Worm (Caenorhabditis elegans) whole organism, L3 larva: ENCODE results near the gene K03H1.12.

Experiments
- R02D3.7 ChIP-seq: fragments of 150-350 bp; optimal IDR thresholded peaks from 2 replicates; lab custom pipeline; 2014; ENCODE audit warnings: missing biosample characterization, missing genetic modification characterization
- ZK546.5 ChIP-seq: sonication (generic microtip); optimal IDR thresholded peaks from 2 replicates; lab custom pipeline; 2017; ENCODE audit warnings: missing biosample characterization, missing genetic modification characterization
- aly-2 ChIP-seq: fragments of 150-350 bp; optimal IDR thresholded peaks from 2 replicates; lab custom pipeline; 2014; ENCODE audit warnings: missing biosample characterization, missing genetic modification characterization
- ama-1 ChIP-seq: fragments of 150-350 bp; optimal IDR thresholded peaks from 2 replicates; lab custom pipeline; 2018
- ceh-16 ChIP-seq: sonication (generic microtip); optimal IDR thresholded peaks from 2 replicates; lab custom pipeline; 2017; ENCODE audit warnings: missing biosample characterization, missing genetic modification characterization
- ceh-28 ChIP-seq: fragments of 150-350 bp; optimal IDR thresholded peaks from 2 replicates; lab custom pipeline; 2014; ENCODE audit warnings: missing biosample characterization, missing genetic modification reagents, missing genetic modification characterization
- ceh-9 ChIP-seq: sonication (generic microtip); optimal IDR thresholded peaks from 2 replicates; lab custom pipeline; 2018; ENCODE audit warnings: missing biosample characterization, missing genetic modification characterization
- daf-12 ChIP-seq: fragments of 150-350 bp; optimal IDR thresholded peaks from 2 replicates; lab custom pipeline; 2014; ENCODE audit warnings: missing biosample characterization, missing genetic modification reagents, missing genetic modification characterization
- egl-27 ChIP-seq: sonication (generic microtip); optimal IDR thresholded peaks from 4 replicates; lab custom pipeline; 2017; ENCODE audit warnings: missing biosample characterization, missing genetic modification reagents, missing genetic modification characterization
- egl-5 ChIP-seq: fragments of 150-350 bp; optimal IDR thresholded peaks from 2 replicates; lab custom pipeline; 2017; ENCODE audit warnings: missing biosample characterization, missing genetic modification reagents, missing genetic modification characterization, inconsistent platforms
- elt-1 ChIP-seq: fragments of 150-350 bp; optimal IDR thresholded peaks from 2 replicates; lab custom pipeline; 2014; ENCODE audit warnings: missing biosample characterization, missing genetic modification characterization
- elt-2 ChIP-seq: sonication (generic microtip); optimal IDR thresholded peaks from 2 replicates; lab custom pipeline; 2016; ENCODE audit warnings: missing genetic modification reagents, mild to moderate bottlenecking, missing genetic modification characterization, missing compliant biosample characterization
- elt-3 ChIP-seq, 3 experiments: fragments of 150-350 bp in 1 of 3; sonication (generic microtip) in 2 of 3; optimal IDR thresholded peaks; 2 replicates in 2 of 3; 4 replicates in 1 of 3; lab custom pipeline; 2014 to 2017; ENCODE audit warnings: missing biosample characterization in 3 of 3, missing genetic modification characterization in 3 of 3
- eor-1 ChIP-seq, 2 experiments: fragments of 150-350 bp; optimal IDR thresholded peaks; 2 replicates each; lab custom pipeline; 2014 to 2018; ENCODE audit warnings: missing biosample characterization in 2 of 2, missing genetic modification characterization in 2 of 2
- fkh-10 ChIP-seq: sonication (generic microtip); optimal IDR thresholded peaks from 2 replicates; lab custom pipeline; 2017; ENCODE audit warnings: missing biosample characterization, missing genetic modification reagents, missing genetic modification characterization
- fkh-2 ChIP-seq: fragments of 150-350 bp; optimal IDR thresholded peaks from 2 replicates; lab custom pipeline; 2014; ENCODE audit warnings: missing biosample characterization, missing genetic modification reagents, missing genetic modification characterization
- fos-1 ChIP-seq: fragments of 150-350 bp; optimal IDR thresholded peaks from 2 replicates; lab custom pipeline; 2014; ENCODE audit warnings: missing biosample characterization, missing genetic modification characterization
- hmg-11 ChIP-seq: sonication (generic microtip); optimal IDR thresholded peaks from 2 replicates; lab custom pipeline; 2016; ENCODE audit warnings: missing genetic modification characterization, missing compliant biosample characterization
- lin-39 ChIP-seq: fragments of 150-350 bp; optimal IDR thresholded peaks from 2 replicates; lab custom pipeline; 2018; ENCODE audit warnings: missing biosample characterization, missing genetic modification reagents, missing genetic modification characterization
- lsy-12 ChIP-seq: sonication (generic microtip); optimal IDR thresholded peaks from 2 replicates; lab custom pipeline; 2016; ENCODE audit warnings: mild to moderate bottlenecking, missing genetic modification characterization, missing compliant biosample characterization
- mdl-1 ChIP-seq: fragments of 150-350 bp; optimal IDR thresholded peaks from 2 replicates; lab custom pipeline; 2014; ENCODE audit warnings: missing biosample characterization, missing genetic modification characterization
- mml-1 ChIP-seq: fragments of 150-350 bp; sonication (generic microtip); optimal IDR thresholded peaks from 3 replicates; lab custom pipeline; 2014; ENCODE audit warnings: missing biosample characterization, missing genetic modification characterization
- nhr-11 ChIP-seq: fragments of 150-350 bp; optimal IDR thresholded peaks from 2 replicates; lab custom pipeline; 2014; ENCODE audit warnings: missing biosample characterization, missing genetic modification characterization
- nhr-23 ChIP-seq: fragments of 150-350 bp; optimal IDR thresholded peaks from 2 replicates; lab custom pipeline; 2014; ENCODE audit warnings: missing biosample characterization, missing genetic modification reagents, missing genetic modification characterization
- nhr-237 ChIP-seq: fragments of 150-350 bp; optimal IDR thresholded peaks from 2 replicates; lab custom pipeline; 2014; ENCODE audit warnings: missing biosample characterization, missing genetic modification characterization
- nhr-25 ChIP-seq: sonication (generic microtip); optimal IDR thresholded peaks from 2 replicates; lab custom pipeline; 2017; ENCODE audit warnings: missing biosample characterization, missing genetic modification characterization
- nhr-28 ChIP-seq: fragments of 150-350 bp; optimal IDR thresholded peaks from 2 replicates; lab custom pipeline; 2014; ENCODE audit warnings: missing biosample characterization, missing genetic modification characterization
- nhr-43 ChIP-seq: sonication (generic microtip); optimal IDR thresholded peaks from 2 replicates; lab custom pipeline; 2016; ENCODE audit warnings: mild to moderate bottlenecking, missing genetic modification characterization, missing compliant biosample characterization; ENCODE audit not compliant: poor library complexity, severe bottlenecking
- nhr-77 ChIP-seq: fragments of 150-350 bp; optimal IDR thresholded peaks from 2 replicates; lab custom pipeline; 2014; ENCODE audit warnings: missing biosample characterization, missing genetic modification characterization
- pha-4 ChIP-seq: fragments of 150-350 bp; optimal IDR thresholded peaks from 2 replicates; lab custom pipeline; 2014; ENCODE audit warnings: missing biosample characterization, missing genetic modification reagents, missing genetic modification characterization
- pqm-1 ChIP-seq: fragments of 150-350 bp; optimal IDR thresholded peaks from 2 replicates; lab custom pipeline; 2017; ENCODE audit warnings: missing biosample characterization, missing genetic modification characterization, inconsistent platforms
- sea-2 ChIP-seq: fragments of 150-350 bp; sonication (generic microtip); optimal IDR thresholded peaks from 4 replicates; lab custom pipeline; 2014; ENCODE audit warnings: missing biosample characterization, missing genetic modification reagents, missing genetic modification characterization
- snpc-4 ChIP-seq: fragments of 150-350 bp; optimal IDR thresholded peaks from 2 replicates; lab custom pipeline; 2014; ENCODE audit warnings: missing biosample characterization, missing genetic modification characterization
- zag-1 ChIP-seq: fragments of 150-350 bp; optimal IDR thresholded peaks from 2 replicates; lab custom pipeline; 2014; ENCODE audit warnings: missing biosample characterization, missing genetic modification characterization
- ztf-11 ChIP-seq: fragments of 150-350 bp; optimal IDR thresholded peaks from 2 replicates; lab custom pipeline; 2014; ENCODE audit warnings: missing biosample characterization, missing genetic modification characterization
- ztf-4 ChIP-seq: fragments of 150-350 bp; optimal IDR thresholded peaks from 2 replicates; lab custom pipeline; 2014; ENCODE audit warnings: missing biosample characterization, missing genetic modification characterization

K03H1.12 gene

DNA sequence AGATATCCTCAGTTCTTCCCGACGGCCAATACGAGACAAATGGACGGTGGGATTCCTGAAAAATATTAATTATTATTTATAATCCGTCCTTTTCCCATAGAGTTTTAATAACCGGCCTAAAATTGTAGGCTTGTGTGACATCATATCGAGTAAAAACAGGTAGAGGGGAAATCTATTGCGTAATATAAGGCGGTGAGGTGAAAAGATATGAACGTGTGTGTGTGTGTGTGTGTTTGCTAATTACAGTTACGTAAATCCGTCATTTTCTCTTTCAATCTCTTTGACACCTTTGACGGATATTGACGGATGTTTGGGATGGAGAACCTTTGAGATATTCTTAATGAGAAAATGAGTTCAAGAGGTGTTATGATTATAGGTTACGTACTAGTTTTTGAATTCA lies 24.0 kb downstream of the K03H1.12 start:
- TF ChIP-seq nhr-77 (no peak), daf-12 (no peak), ama-1 (lab: Kevin White, UChicago) (no peak), fkh-2 (no peak), mdl-1 (tag; lab: Kevin White, UChicago) (no peak), mml-1 (tag; lab: Kevin White, UChicago) (no peak), pqm-1 (tag; lab: Kevin White, UChicago) (no peak), ztf-11 (tag; lab: Kevin White, UChicago) (no peak)

DNA sequence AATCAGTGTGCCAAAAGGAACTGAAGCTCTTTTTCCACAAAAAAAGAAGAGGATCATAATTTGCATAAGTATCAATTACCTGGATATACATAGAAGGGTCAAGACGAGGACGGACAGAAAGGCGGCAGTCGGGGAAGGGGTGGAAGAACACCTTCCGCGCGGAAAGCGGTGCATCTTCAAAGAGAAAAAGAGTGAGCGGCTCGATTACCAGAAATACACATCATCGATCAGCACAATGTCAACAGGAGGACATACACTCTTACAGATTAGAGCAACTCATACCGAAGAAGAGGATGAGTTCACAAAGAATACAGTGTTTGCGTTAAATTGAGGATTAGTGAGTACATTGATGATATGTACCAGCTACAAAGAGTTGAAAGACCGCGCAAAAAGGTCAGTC lies 27.9 kb downstream of the K03H1.12 start:
- no peak for TF ChIP-seq ceh-28 (tag; lab: Kevin White, UChicago)
- no peak for TF ChIP-seq eor-1 (tag; optimal IDR thresholded peaks at IDR 0.05; lab: Kevin White, UChicago)
- TF ChIP-seq nhr-43 (tag; lab: Kevin White, UChicago) = no peak
- no peak for TF ChIP-seq lsy-12 (tag; lab: Kevin White, UChicago)
- no peak for TF ChIP-seq ceh-16
- TF ChIP-seq lin-39 (tag; lab: Kevin White, UChicago) = no peak
- TF ChIP-seq fos-1 (tag; lab: Kevin White, UChicago) = no peak
- TF ChIP-seq pha-4 = no peak
- TF ChIP-seq, all 47 proteins: peak for 0

DNA sequence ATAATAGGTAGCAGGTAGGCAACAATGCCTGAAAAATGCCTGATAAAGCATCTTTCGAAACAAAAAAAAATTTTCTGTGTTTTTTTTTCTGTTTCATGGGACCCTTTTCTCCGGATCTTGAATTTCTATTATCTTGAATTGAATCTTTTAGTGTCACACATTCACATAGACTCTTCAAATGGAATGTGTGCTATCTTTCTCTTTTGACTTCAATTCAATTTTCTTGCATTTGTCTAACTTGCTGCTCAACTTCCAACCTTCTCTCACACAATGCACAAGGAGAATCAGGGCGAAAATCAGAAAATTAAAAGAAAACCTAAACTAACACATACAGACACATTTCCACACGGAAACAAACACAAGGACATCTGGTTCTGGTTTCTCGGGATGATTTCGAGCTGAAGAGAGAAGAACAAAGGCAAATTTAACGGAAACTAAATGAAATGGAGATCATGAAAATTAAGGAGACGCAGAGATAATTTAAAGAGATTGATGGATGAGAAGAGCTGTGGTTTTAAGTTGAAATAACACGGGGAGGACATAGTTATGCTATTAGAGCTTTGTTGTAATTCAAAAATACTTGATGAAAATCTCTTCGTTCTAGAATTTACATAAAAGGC lies 30.9 kb downstream of the K03H1.12 start:
- TF ChIP-seq fkh-10 = peak; percentile 59
- no peak for TF ChIP-seq mdl-1 (tag; lab: Kevin White, UChicago)
- TF ChIP-seq, all 47 proteins: peak for 1

DNA sequence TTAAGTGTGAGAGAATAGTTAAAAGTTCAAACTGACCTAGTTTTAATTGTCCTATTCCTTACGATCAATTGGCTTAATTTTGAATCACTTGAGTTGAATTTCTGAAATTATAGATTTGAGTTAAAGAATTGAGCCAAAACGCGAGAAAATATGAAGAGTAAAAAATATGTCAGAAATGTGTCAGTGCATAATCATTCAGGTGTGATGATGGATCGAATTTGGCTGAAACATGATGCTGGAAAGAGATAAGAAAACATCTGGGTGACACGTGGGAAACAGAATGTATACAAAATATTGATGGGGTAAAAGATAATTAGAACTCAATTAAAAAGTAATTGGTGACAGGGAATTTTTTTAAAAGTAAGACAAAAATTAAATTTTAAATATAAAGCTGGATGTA lies 32.3 kb downstream of the K03H1.12 start, which contains the start of gene R10E12.2:
TSS of gene R10E12.2 (minus strand) at position 101 of the 400 bp plus-strand sequence.
- TF ChIP-seq fkh-2 = no peak
- TF ChIP-seq ztf-4 (tag; lab: Kevin White, UChicago) = no peak
- no peak for TF ChIP-seq aly-2 (tag; lab: Kevin White, UChicago)
- no peak for TF ChIP-seq mml-1 (tag; lab: Kevin White, UChicago)
- TF ChIP-seq hmg-11 (tag; lab: Kevin White, UChicago) = no peak
- no peak for TF ChIP-seq daf-12
- TF ChIP-seq nhr-237 = no peak
- TF ChIP-seq lsy-12 (tag; lab: Kevin White, UChicago) = no peak
- no peak for TF ChIP-seq pha-4
- no peak for TF ChIP-seq zag-1 (tag; lab: Kevin White, UChicago)
- no peak for TF ChIP-seq elt-3 (tag; optimal IDR thresholded peaks at IDR 0.05; lab: Kevin White, UChicago)
- no peak for TF ChIP-seq egl-5 (tag; lab: Kevin White, UChicago)
- TF ChIP-seq R02D3.7 (tag; lab: Kevin White, UChicago) = no peak
- TF ChIP-seq mdl-1 (tag; lab: Kevin White, UChicago) = no peak
- TF ChIP-seq snpc-4 (tag; lab: Kevin White, UChicago) = no peak
- TF ChIP-seq sea-2 = no peak
- no peak for TF ChIP-seq nhr-23 (tag; lab: Kevin White, UChicago)
- TF ChIP-seq ceh-28 (tag; lab: Kevin White, UChicago) = no peak

DNA sequence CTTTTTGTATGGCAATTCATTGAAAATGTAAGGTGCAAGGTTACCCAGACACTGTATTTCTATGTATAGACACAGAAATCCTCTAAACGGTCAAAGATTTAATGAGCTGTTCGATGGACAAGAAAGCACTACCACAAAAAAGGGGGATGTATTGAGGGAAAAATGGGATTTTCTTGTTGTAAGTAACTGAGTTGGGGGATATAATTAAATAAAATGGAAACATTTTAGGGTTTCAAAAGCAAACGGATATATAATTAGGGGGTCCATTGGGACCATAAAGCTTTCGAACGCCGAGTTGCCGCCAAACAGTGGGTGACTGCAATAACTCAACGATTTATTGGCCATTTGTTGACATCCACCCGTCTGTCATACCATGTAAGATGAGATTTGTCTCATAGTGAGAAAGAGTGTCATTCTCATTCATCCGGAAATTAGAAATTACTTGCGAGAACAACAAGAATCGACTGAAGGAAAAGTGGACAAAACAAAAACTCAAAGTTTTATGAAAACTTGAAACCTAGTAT lies 40.8 kb downstream of the K03H1.12 start:
- TF ChIP-seq nhr-25 (tag; lab: Kevin White, UChicago) = no peak
- peak; percentile 8 for TF ChIP-seq egl-5 (tag; lab: Kevin White, UChicago)

DNA sequence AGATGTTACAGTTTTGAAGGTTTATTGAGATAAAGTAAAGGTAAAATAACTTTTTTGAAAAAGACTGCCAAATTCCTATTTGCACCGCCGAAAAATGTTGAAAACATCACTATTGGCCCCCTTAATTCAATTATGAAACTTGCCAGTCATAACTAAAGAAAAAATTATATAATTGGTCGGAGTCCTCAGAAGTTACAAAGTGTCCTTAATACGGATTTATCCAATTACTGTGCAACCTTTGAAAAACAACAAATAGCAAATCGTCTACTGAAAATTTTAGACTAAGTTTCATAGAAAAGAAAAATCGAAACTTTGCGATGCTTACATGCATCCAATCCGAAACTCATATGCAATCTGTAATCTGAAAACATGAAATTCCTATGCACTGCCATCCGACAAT lies 43.2 kb downstream of the K03H1.12 start:
- no peak for TF ChIP-seq mdl-1 (tag; lab: Kevin White, UChicago)
- no peak for TF ChIP-seq pqm-1 (tag; lab: Kevin White, UChicago)
- no peak for TF ChIP-seq nhr-23 (tag; lab: Kevin White, UChicago)
- no peak for TF ChIP-seq nhr-28 (tag; lab: Kevin White, UChicago)
- TF ChIP-seq elt-2 (tag; lab: Kevin White, UChicago) = no peak
- TF ChIP-seq R02D3.7 (tag; lab: Kevin White, UChicago) = no peak
- TF ChIP-seq ZK546.5 (tag; lab: Kevin White, UChicago) = no peak
- no peak for TF ChIP-seq pha-4
- no peak for TF ChIP-seq egl-5 (tag; lab: Kevin White, UChicago)
- TF ChIP-seq ceh-9 = no peak
- TF ChIP-seq egl-27 (tag; lab: Kevin White, UChicago) = no peak
- TF ChIP-seq hmg-11 (tag; lab: Kevin White, UChicago) = no peak
- no peak for TF ChIP-seq nhr-11 (tag; lab: Kevin White, UChicago)
- TF ChIP-seq ceh-28 (tag; lab: Kevin White, UChicago) = no peak
- TF ChIP-seq elt-1 = no peak
- no peak for TF ChIP-seq ceh-16
- no peak for TF ChIP-seq fkh-10
